Worm (Caenorhabditis elegans): ENCODE data around the gene mdt-27.

- TF ChIP-seq Y55F3AM.14 (GFP tag; optimal IDR thresholded peaks at IDR 0.05) (no peak), sma-9 (GFP tag; optimal IDR thresholded peaks at IDR 0.05) (no peak), sma-9 (tag; optimal IDR thresholded peaks at IDR 0.05) (no peak), dmd-4 (tag; optimal IDR thresholded peaks at IDR 0.05) (no peak), lin-39 (tag; optimal IDR thresholded peaks at IDR 0.05) (no peak), blmp-1 (tag; optimal IDR thresholded peaks at IDR 0.05; ENCODE audit: insufficient read depth) (no peak), crh-2 (tag; optimal IDR thresholded peaks at IDR 0.05) (no peak), sma-3 (GFP tag; optimal IDR thresholded peaks at IDR 0.05) (no peak), nhr-237 (tag; optimal IDR thresholded peaks at IDR 0.05) (no peak), mdl-1 (tag; optimal IDR thresholded peaks at IDR 0.05) (no peak), unc-39 (tag; optimal IDR thresholded peaks at IDR 0.05) (no peak), mbf-1 (tag; optimal IDR thresholded peaks at IDR 0.05) (no peak)
These were observed 10.9 kb upstream of the mdt-27 start for ce11 chrV:9224377-9224776.

Data from whole organism, L2 larva.